Fruit fly (Drosophila melanogaster): ENCODE data around the gene Ho.

Ho gene

dm6 chr3R:11650105-11651039, 29.2 kb upstream of the Ho start, which contains the start of the genes Csk and Elp1 (continued):
- TF ChIP-seq sc (optimal IDR thresholded peaks at IDR 0.05) (no peak), sc (GFP tag; optimal IDR thresholded peaks at IDR 0.05) (no peak), nau (GFP tag; optimal IDR thresholded peaks at IDR 0.05) (no peak), phol (tag; optimal IDR thresholded peaks at IDR 0.05) (peak; percentile 100), Hey (tag; optimal IDR thresholded peaks at IDR 0.05) (no peak), Dp (GFP tag; optimal IDR thresholded peaks at IDR 0.05) (peak; percentile 38), Vsx1 (GFP tag; optimal IDR thresholded peaks at IDR 0.05) (peak; percentile 20), Oli (tag; optimal IDR thresholded peaks at IDR 0.05) (peak; percentile 29), CG4328 (GFP tag; optimal IDR thresholded peaks at IDR 0.05) (peak; percentile 41), CG13894 (tag; optimal IDR thresholded peaks at IDR 0.05) (peak; percentile 50), ci (GFP tag; IDR thresholded peaks at IDR 0.05) (0 out of 3 replicates have a peak, but pooled peaks have one; percentile 32), CG8944 (GFP tag; optimal IDR thresholded peaks at IDR 0.05) (peak; percentile 31), CG14667 (GFP tag; IDR thresholded peaks at IDR 0.05) (no peak), lmd (GFP tag; IDR thresholded peaks at IDR 0.05) (peak; percentile 50; the same call in 1 of the 2 replicates), sqz (GFP tag; optimal IDR thresholded peaks at IDR 0.05) (peak; percentile 20), CG3407 (GFP tag; optimal IDR thresholded peaks at IDR 0.05) (peak; percentile 17), bbx (GFP tag; IDR thresholded peaks at IDR 0.05; ENCODE audit: partially characterized antibody) (peak; percentile 15; the same call in 1 of the 2 replicates), sug (tag; optimal IDR thresholded peaks at IDR 0.05) (peak; percentile 80), ftz-f1 (GFP tag; optimal IDR thresholded peaks at IDR 0.05) (no peak), al (GFP tag; IDR thresholded peaks at IDR 0.05) (0 out of 2 replicates have a peak, but pooled peaks have one; percentile 10), CG1529 (GFP tag; optimal IDR thresholded peaks at IDR 0.05) (no peak), Aef1 (GFP tag; IDR thresholded peaks at IDR 0.05) (peak; percentile 45; the same call in 2 of the 3 replicates), yki (optimal IDR thresholded peaks at IDR 0.05) (no peak), CG17328 (GFP tag; IDR thresholded peaks at IDR 0.05) (no peak), CG10267 (tag; optimal IDR thresholded peaks at IDR 0.05) (peak; percentile 98), cato (GFP tag; optimal IDR thresholded peaks at IDR 0.05; ENCODE audit: borderline replicate concordance) (peak; percentile 16), gce (GFP tag; IDR thresholded peaks at IDR 0.05) (no peak), CG2678 (tag; optimal IDR thresholded peaks at IDR 0.05) (peak; percentile 64), Elba2 (GFP tag; optimal IDR thresholded peaks at IDR 0.05) (peak; percentile 42), croc (GFP tag; conservative IDR thresholded peaks at IDR 0.05) (0 out of 3 replicates have a peak, but pooled peaks have one; percentile 29), CG9817 (tag; optimal IDR thresholded peaks at IDR 0.05) (peak; percentile 58), twi (tag; optimal IDR thresholded peaks at IDR 0.05) (peak; percentile 73), C15 (GFP tag; IDR thresholded peaks at IDR 0.05) (no peak), ewg (GFP tag; optimal IDR thresholded peaks at IDR 0.05) (peak; percentile 73), Spps (tag; optimal IDR thresholded peaks at IDR 0.05) (peak; percentile 8), Gug (GFP tag; IDR thresholded peaks at IDR 0.05) (0 out of 4 replicates have a peak, but pooled peaks have one; percentile 27), ab (GFP tag; optimal IDR thresholded peaks at IDR 0.05) (peak; percentile 23), HLHmδ (GFP tag; optimal IDR thresholded peaks at IDR 0.05) (peak; percentile 11), CG17359 (tag; optimal IDR thresholded peaks at IDR 0.05) (peak; percentile 45), CG17568 (GFP tag; optimal IDR thresholded peaks at IDR 0.05) (no peak), CG11560 (tag; IDR thresholded peaks at IDR 0.05) (no peak), inv (GFP tag; IDR thresholded peaks at IDR 0.05; ENCODE audit: partially characterized antibody) (peak; percentile 37; the same call in 1 of the 2 replicates), CG43689 (GFP tag; IDR thresholded peaks at IDR 0.05) (no peak), HmgZ (tag; optimal IDR thresholded peaks at IDR 0.05) (peak; percentile 75), ham (GFP tag; IDR thresholded peaks at IDR 0.05) (no peak), CG1024 (GFP tag; IDR thresholded peaks at IDR 0.05) (no peak), gro (GFP tag; optimal IDR thresholded peaks at IDR 0.05) (peak; percentile 48), cad (GFP tag; optimal IDR thresholded peaks at IDR 0.05) (no peak), BtbVII (GFP tag; optimal IDR thresholded peaks at IDR 0.05) (no peak)
